Worm (Caenorhabditis elegans): Measurements from ENCODE around the gene srz-19.

The srz-19 gene

DNA sequence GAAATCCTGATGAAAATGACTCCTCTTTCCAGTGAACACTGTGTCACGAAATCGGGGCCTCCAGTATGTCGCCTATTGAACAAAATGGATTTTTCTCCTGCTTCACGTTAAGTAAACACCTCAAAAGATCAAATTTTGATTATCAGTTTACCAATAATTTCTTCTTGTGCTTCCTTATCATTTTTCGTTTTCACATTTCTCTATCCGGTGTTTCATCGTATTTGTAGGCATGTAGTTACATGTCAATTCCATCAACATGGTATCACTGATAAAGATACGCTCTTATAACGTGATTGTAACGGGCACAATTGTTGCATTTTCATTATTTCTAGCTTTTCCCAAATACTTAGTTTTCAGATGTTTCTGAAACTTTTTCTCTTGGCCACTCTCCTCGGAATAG lies 24.9 kb downstream of the srz-19 start, which contains the start of gene clec-72:
clec-72 (plus strand) TSS at position 358 of the 400 bp plus-strand sequence.
- no peak for TF ChIP-seq unc-120 (tag; optimal IDR thresholded peaks at IDR 0.05; ENCODE audit: poor library complexity, severe bottlenecking)
- TF ChIP-seq nhr-28 (tag; optimal IDR thresholded peaks at IDR 0.05) = no peak
- TF ChIP-seq zip-8 (tag; optimal IDR thresholded peaks at IDR 0.05) = no peak
- no peak for TF ChIP-seq hlh-1 (tag; optimal IDR thresholded peaks at IDR 0.05)
- no peak for TF ChIP-seq ceh-39 (tag; optimal IDR thresholded peaks at IDR 0.05)
- TF ChIP-seq mep-1 (tag; optimal IDR thresholded peaks at IDR 0.05) = no peak
- TF ChIP-seq nhr-12 (tag; optimal IDR thresholded peaks at IDR 0.05) = no peak
- TF ChIP-seq tbx-8 (GFP tag; optimal IDR thresholded peaks at IDR 0.05) = no peak
- TF ChIP-seq nhr-237 (tag; optimal IDR thresholded peaks at IDR 0.05) = no peak
- TF ChIP-seq lin-32 (GFP tag; optimal IDR thresholded peaks at IDR 0.05) = no peak
- TF ChIP-seq drap-1 (GFP tag; optimal IDR thresholded peaks at IDR 0.05) = no peak
- TF ChIP-seq sptf-1 (tag; optimal IDR thresholded peaks at IDR 0.05) = no peak
- no peak for TF ChIP-seq nhr-2 (tag; optimal IDR thresholded peaks at IDR 0.05)
- TF ChIP-seq ceh-83 (GFP tag; optimal IDR thresholded peaks at IDR 0.05) = no peak
- no peak for TF ChIP-seq nhr-76 (tag; optimal IDR thresholded peaks at IDR 0.05)
- TF ChIP-seq unc-39 (tag; optimal IDR thresholded peaks at IDR 0.05) = no peak
- TF ChIP-seq snpc-4 (tag; optimal IDR thresholded peaks at IDR 0.05) = no peak
- no peak for TF ChIP-seq elt-1 (tag; optimal IDR thresholded peaks at IDR 0.05; ENCODE audit: borderline replicate concordance, insufficient read depth)
- TF ChIP-seq ceh-43 (GFP tag; optimal IDR thresholded peaks at IDR 0.05) = no peak
- no peak for TF ChIP-seq flh-1 (GFP tag; optimal IDR thresholded peaks at IDR 0.05)

DNA sequence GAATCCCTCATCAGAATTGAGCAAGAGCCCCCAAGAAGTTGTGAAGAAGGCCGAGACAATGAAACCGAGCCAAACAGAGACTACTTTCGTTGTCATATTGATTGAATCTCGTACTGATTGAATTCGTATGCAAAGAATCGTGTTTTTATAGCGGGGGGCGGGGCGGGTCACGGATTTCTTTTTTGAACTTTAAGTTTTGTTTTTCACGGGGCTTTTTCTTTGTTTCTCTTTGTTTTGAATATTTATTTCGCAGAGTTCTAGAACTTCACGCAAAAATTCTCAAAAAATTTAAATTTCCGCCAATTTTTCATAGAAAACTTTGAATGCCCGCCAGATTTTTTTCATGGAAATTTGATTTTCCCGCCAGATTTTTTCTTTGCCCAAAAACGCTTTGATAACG lies 36.5 kb downstream of the srz-19 start, which contains the start of gene clec-73:
clec-73 (minus strand) TSS at position 101 of the 400 bp plus-strand sequence.
- TF ChIP-seq bed-3 (GFP tag; optimal IDR thresholded peaks at IDR 0.05) (no peak), mab-5 (tag; optimal IDR thresholded peaks at IDR 0.05) (no peak), nhr-2 (tag; optimal IDR thresholded peaks at IDR 0.05) (no peak), ztf-11 (tag; optimal IDR thresholded peaks at IDR 0.05) (no peak), pha-4 (tag; optimal IDR thresholded peaks at IDR 0.05) (no peak), unc-120 (tag; optimal IDR thresholded peaks at IDR 0.05; ENCODE audit: poor library complexity, severe bottlenecking) (no peak), sem-2 (GFP tag; optimal IDR thresholded peaks at IDR 0.05) (no peak), cnd-1 (tag; optimal IDR thresholded peaks at IDR 0.05) (no peak), tbx-8 (GFP tag; optimal IDR thresholded peaks at IDR 0.05) (no peak), nhr-12 (tag; optimal IDR thresholded peaks at IDR 0.05) (no peak), hlh-1 (tag; optimal IDR thresholded peaks at IDR 0.05) (no peak), blmp-1 (tag; optimal IDR thresholded peaks at IDR 0.05) (no peak), ces-1 (GFP tag; optimal IDR thresholded peaks at IDR 0.05) (no peak), flh-1 (GFP tag; optimal IDR thresholded peaks at IDR 0.05) (no peak)

DNA sequence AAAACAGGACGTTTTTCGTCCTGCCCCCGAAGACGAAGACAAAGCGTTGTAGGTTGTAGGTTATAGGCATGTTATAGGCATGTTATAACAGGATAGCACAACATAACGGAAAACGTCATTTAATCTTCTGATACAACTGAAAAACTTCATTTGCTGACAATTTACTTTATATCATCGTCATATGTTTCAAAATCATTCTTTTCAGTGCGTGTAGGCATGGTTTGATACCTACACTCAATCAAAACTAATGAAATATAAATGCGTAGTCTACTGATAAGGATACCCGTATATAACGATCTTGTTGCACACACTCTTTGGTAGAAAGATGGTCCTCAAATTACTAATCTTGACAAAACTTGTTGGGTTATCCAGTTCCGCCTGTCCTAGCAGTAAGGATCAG lies 37.1 kb downstream of the srz-19 start, which contains the start of gene clec-74:
clec-74 (plus strand) TSS at position 301 of the 400 bp plus-strand sequence.
- TF ChIP-seq ceh-39 (tag; optimal IDR thresholded peaks at IDR 0.05) = no peak
- TF ChIP-seq elt-3 (tag; optimal IDR thresholded peaks at IDR 0.05) = no peak
- TF ChIP-seq ztf-11 (tag; optimal IDR thresholded peaks at IDR 0.05) = no peak
- no peak for TF ChIP-seq nhr-28 (tag; optimal IDR thresholded peaks at IDR 0.05)
- no peak for TF ChIP-seq sem-2 (GFP tag; optimal IDR thresholded peaks at IDR 0.05)
- no peak for TF ChIP-seq hlh-1 (tag; optimal IDR thresholded peaks at IDR 0.05)
- no peak for TF ChIP-seq flh-1 (GFP tag; optimal IDR thresholded peaks at IDR 0.05)
- TF ChIP-seq ceh-83 (GFP tag; optimal IDR thresholded peaks at IDR 0.05) = no peak
- TF ChIP-seq cnd-1 (tag; optimal IDR thresholded peaks at IDR 0.05) = no peak
- TF ChIP-seq nhr-76 (tag; optimal IDR thresholded peaks at IDR 0.05) = no peak
- TF ChIP-seq lin-32 (GFP tag; optimal IDR thresholded peaks at IDR 0.05) = no peak
- no peak for TF ChIP-seq nhr-2 (tag; optimal IDR thresholded peaks at IDR 0.05)
- TF ChIP-seq nhr-12 (tag; optimal IDR thresholded peaks at IDR 0.05) = no peak
- no peak for TF ChIP-seq ces-1 (GFP tag; optimal IDR thresholded peaks at IDR 0.05)
- no peak for TF ChIP-seq blmp-1 (tag; optimal IDR thresholded peaks at IDR 0.05)

DNA sequence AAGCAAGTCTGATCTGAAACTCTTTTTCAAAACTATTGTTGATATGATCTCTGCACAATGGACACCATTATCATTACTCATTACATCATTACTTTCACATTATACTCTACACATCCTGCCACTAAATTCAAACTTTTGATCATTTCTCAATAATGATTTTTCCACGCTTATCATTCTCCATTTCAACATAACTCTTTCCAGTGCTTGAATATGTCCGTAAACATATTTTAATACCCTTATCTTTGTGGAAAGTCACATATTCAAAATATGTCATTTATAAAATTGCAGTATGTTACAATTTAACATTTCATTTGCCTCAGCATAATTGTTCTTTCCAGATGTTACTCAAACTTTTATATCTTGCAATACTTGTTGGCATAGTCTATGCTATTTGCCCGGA lies 40.8 kb downstream of the srz-19 start, which contains the start of gene clec-75:
clec-75 (plus strand) TSS at position 339 of the 400 bp plus-strand sequence.
- TF ChIP-seq sptf-1 (tag; optimal IDR thresholded peaks at IDR 0.05) (no peak), nhr-12 (tag; optimal IDR thresholded peaks at IDR 0.05) (no peak), sem-2 (GFP tag; optimal IDR thresholded peaks at IDR 0.05) (no peak), unc-120 (tag; optimal IDR thresholded peaks at IDR 0.05; ENCODE audit: poor library complexity, severe bottlenecking) (no peak), snpc-4 (tag; optimal IDR thresholded peaks at IDR 0.05) (no peak), ces-1 (GFP tag; optimal IDR thresholded peaks at IDR 0.05) (no peak), blmp-1 (tag; optimal IDR thresholded peaks at IDR 0.05) (no peak), flh-1 (GFP tag; optimal IDR thresholded peaks at IDR 0.05) (no peak), bed-3 (GFP tag; optimal IDR thresholded peaks at IDR 0.05) (no peak), nhr-237 (tag; optimal IDR thresholded peaks at IDR 0.05) (no peak), elt-3 (tag; optimal IDR thresholded peaks at IDR 0.05) (no peak), zip-8 (tag; optimal IDR thresholded peaks at IDR 0.05) (no peak), M03D4.4 (tag; optimal IDR thresholded peaks at IDR 0.05) (no peak), nhr-28 (tag; optimal IDR thresholded peaks at IDR 0.05) (no peak), unc-39 (tag; optimal IDR thresholded peaks at IDR 0.05) (no peak), pha-4 (tag; optimal IDR thresholded peaks at IDR 0.05) (no peak), ztf-11 (tag; optimal IDR thresholded peaks at IDR 0.05) (no peak), cnd-1 (tag; optimal IDR thresholded peaks at IDR 0.05) (no peak), mep-1 (tag; optimal IDR thresholded peaks at IDR 0.05) (no peak)
